Fruit fly (Drosophila melanogaster) ovary, adult (tissue): ENCODE data around the gene rdo.

Experiments
- CG17801 ChIP-seq: fragments of 200-800 bp; optimal IDR thresholded peaks from 2 replicates; lab custom pipeline; 2019; ENCODE audit warnings: missing biosample characterization, mild to moderate bottlenecking, missing genetic modification characterization, moderate library complexity; ENCODE audit not compliant: partially characterized antibody

Gene rdo

DNA sequence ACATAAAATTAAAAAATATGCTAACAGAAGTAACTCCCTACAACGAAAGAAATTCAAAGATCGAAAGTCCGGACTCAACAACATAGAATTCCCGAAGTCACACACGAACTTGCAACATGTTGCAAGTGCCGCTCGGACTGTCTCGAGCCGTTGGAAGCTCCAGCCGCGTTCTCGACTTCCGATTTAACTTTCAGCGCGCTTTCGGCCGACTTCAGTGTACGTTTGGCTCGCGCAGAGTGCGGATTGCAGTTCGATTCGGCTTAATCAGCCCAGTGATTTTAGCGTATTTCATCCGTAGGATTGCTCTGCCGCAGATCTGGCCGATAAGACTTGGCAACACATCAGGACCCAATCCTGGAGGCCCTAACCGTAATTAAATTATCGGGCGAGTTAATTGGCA is at the start of gene rdo:
Gene rdo, plus strand, starts transcription at position 213 of the 400 bp plus-strand sequence.
- TF ChIP-seq CG17801 (GFP tag; lab: Kevin White, UChicago), result no peak

DNA sequence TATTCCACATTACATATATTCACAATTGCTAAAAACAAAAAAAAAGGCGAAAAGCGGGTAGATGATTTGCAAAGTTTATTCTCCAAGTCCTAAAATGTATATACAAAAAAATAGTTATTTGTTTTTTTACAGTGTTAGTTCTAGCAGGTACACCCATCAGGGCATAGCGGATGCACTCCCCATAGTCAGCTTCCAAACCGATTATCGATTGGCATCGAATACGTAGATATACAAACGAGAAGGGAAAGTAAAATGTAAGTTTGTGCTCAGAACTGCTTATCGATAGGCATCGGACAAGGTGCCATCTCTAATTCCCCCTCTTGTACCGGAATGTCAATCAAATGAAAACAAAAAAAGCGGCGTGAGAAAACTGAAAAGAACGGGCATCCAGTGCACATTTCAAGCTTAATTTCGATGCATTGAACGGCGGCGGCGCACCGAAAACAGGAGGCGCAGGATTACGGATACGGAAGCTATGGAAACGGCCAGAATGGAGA is 49.1 kb upstream of the rdo start, which contains the start of gene CG5674:
Gene CG5674, plus strand, starts transcription at position 309 of the 497 bp plus-strand sequence.
- TF ChIP-seq CG17801 (GFP tag; lab: Kevin White, UChicago), result no peak

DNA sequence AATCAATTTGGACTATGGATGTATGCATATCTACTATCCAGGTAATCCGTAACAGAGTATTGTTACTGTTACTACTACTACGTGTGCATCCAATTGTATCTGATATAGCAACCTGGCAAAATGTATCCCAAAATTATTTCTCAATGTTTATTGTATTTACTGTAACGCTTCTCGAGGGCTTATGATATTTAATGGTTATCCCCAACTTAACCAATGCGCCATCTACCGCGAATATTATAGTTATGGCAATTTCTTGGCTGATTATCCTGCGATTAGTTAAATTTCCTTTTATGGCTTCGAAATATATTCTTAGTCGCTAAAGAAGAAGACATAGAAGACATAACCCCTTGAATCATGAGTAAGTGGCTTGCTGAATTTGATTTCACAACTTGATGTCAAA is 48.5 kb upstream of the rdo start:
- no peak for TF ChIP-seq CG17801 (GFP tag; lab: Kevin White, UChicago)

DNA sequence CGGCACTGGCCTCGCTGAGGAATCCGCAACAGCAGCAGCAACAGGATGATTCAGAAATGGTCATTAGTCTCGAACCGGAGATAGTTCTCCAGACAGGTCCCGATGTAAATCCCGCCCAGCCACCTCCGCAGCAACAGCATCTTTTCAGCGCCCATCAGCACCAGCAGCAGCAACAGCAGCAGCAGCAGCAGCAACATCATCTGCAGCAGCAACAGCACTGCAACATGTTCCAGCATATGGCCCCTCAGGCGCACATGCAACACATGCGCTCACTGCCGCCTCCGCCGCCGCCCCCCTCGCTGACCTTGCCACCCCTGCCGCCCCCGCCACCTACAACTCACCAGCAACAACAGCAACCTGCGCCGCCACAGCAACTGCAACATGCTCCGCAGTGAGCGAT is 39.2 kb upstream of the rdo start:
- no peak for TF ChIP-seq CG17801 (GFP tag; lab: Kevin White, UChicago)

DNA sequence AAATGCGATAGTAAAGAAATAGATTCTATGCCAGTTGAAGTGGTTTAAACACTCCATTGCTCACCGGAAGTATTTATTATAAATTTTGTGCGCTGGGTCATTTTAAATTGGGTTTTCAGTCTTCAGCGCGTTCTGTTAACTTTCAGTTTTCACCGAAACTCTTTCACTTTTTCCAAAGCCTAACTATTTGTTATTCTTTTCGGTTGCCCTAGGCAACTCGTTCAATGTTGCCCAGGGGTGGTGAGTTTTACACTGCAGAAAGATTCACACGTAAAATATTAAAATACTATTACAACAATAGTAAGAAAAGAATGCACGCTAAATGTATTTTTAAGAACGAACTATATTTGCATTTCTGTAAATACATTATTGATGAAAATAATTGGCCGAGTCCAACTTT is 29.8 kb upstream of the rdo start, which contains the start of gene btv:
Gene btv, minus strand, starts transcription at position 101 of the 400 bp plus-strand sequence.
- no peak for TF ChIP-seq CG17801 (GFP tag; lab: Kevin White, UChicago)

DNA sequence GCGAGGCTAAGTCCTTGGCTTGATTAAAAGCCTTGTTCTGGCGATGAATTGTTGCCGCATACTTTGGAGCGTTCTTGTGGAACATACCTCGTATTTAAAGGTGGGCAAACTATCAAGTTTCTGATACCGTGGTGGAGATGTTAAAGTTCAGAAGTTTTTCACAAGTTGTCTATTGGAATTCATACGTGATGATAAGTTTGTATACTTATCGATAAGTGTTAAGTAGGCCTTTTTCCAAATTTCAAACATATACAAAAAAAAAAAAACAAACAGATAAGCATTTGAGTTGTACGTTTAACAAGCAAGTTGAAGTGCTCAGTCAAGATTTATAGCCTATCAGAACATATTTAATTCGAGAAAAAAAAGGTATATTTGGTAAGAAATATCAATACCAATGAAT is 26.1 kb upstream of the rdo start, which contains the start of gene CG5681:
Gene CG5681, plus strand, starts transcription at position 301 of the 400 bp plus-strand sequence.
- TF ChIP-seq CG17801 (GFP tag; lab: Kevin White, UChicago), result no peak

DNA sequence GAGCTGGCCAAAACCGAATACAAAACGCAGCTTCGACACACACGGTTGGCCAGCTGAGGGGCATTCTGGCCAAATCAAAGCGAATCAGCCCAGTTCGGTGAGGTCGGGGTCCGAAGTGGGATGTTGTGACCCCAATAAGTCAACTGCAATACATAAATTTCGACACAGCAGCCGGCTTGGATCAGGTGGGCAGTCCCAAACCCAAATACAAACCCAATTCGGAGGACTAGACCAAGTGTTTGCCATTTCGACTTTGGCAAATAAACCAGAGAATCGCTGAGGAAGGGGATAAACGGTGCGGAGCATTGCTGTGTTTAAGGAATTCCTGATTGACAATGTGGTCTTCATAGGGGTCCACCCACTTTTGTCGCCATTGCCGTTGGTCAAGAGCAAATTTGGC is 23.2 kb upstream of the rdo start:
- no peak for TF ChIP-seq CG17801 (GFP tag; lab: Kevin White, UChicago)

DNA sequence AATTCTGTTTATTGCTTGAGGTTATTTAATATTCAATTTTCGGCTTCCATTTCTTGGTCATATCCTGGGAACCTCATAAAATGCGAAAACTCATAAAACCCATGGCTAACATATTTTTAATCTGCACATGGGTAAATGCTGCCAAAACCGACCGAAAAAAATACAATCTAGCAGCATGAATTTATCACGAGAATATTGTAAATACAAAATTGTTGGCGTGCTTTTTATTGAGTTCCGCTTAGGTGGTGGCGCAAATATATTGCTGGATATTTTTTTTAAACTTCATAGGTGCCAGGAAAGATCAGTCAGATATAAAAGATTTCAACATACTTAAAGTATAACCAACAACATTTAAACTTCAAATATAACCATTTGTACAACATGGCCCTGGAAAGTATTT is 22.1 kb upstream of the rdo start, which contains the start of gene Prosbeta5R2:
Gene Prosbeta5R2, plus strand, starts transcription at position 301 of the 400 bp plus-strand sequence.
- TF ChIP-seq CG17801 (GFP tag; lab: Kevin White, UChicago), result no peak

DNA sequence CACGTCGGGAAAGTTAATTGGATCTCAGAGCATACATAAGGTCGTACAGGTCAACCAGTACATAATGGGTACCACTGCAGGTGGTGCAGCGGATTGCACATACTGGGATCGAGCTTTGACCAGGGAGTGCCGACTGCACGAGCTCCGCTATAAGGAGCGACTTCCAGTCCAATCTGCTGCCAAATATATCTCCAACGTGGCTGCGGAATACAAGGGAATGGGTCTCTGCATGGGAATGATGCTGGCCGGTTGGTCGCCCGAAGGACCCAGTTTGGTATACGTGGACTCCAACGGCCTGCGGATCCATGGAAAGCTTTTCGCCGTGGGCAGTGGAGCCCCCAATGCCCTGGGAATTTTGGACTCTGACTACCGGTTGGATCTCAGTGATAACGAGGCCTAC is 21.4 kb upstream of the rdo start:
- TF ChIP-seq CG17801 (GFP tag; lab: Kevin White, UChicago), result no peak

DNA sequence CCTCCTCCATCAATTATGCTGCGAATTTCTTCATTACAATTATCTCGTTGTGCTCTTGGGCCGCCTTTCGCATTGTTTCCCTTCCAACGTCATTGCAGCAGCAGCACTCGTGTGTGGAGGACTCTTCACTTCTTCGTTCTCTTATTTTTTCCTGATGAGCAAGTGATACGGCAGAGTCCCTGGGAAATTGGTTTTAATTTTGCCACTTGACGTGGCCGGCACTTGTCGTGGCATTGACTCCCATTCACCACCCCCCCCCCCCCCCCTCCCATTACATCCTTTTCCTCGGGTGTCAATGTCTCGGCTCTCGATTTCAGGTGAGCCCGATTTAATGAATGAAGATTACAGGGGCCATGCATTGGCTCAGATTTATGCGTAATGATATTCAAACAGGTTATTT is 10.0 kb upstream of the rdo start:
- TF ChIP-seq CG17801 (GFP tag; lab: Kevin White, UChicago), result no peak

DNA sequence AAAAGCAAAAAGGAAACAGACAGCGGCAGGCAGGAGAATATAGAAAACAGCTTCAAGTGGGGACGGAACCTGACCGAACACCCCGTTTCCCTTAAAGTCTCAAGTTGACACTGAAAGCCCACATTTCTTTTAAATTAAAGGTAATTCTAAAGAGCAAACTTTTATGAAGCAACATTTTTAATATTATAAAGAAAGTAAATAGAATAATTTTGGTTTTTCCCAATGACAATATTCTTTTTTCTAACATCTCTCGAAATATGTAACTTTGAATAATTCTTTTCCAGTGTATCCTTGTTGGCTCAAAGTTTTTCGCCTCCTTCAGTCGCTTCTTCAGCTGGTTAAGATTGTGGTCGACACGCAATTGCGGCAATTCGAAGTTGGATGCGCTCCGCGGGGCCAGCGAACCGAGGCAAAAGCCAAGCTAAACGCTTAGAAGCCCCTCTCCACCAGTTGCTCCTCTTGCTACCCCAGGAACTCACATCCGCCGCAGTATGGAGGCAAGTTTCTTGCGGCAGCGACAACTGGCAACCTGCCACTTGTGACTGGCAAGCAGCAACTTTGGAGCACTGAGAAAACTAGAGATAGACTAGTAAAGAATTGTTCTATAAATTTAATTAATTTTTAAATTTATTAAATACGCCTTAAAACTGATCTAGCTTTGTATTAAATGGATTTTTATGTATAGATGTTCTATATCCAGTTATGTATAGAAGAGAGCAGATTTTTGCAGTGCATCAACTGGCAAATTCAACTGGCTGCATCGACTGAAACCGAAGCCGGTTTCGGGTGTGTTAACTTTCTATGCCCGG is 8.9 kb upstream of the rdo start:
- TF ChIP-seq CG17801 (GFP tag; lab: Kevin White, UChicago), result no peak

DNA sequence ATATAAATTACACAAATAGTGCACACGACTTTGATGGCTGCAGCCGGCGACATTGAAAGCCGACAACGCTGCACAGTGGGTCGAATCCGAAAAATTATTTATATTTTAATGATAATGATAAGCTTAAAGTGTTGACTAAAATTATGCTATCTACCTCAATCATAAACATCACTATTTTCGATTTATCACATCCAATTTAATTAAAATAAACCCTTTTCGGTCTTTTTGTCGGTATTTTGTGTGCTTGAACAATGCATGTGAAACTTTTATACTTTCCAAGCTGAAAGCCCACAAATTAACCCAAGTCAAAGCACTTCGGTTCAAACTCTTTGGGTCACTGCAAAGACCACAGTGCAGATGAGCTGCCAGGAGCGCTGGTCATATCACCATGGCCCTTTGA is 6.7 kb upstream of the rdo start:
- TF ChIP-seq CG17801 (GFP tag; lab: Kevin White, UChicago), result no peak

DNA sequence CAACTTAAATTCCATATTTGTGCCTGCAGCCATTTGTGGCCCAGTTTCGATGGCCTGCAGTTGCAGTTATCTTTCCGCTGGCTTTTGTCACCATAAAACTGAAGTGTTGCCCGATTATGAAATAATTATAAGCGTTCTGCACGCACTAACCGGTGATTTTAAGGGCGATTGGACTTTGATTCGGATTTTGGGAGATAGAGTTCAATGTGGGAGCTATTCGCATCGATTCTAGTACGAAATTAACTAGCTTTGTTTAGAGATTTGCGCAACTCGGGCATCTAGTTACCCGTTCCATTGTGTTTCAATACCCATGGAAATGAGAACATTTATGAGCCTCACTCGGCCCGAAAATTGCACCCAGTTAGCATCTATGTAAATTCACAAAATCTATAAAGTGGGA is 5.9 kb upstream of the rdo start, which contains the start of gene CG5693:
Gene CG5693, plus strand, starts transcription at position 301 of the 400 bp plus-strand sequence.
- no peak for TF ChIP-seq CG17801 (GFP tag; lab: Kevin White, UChicago)

DNA sequence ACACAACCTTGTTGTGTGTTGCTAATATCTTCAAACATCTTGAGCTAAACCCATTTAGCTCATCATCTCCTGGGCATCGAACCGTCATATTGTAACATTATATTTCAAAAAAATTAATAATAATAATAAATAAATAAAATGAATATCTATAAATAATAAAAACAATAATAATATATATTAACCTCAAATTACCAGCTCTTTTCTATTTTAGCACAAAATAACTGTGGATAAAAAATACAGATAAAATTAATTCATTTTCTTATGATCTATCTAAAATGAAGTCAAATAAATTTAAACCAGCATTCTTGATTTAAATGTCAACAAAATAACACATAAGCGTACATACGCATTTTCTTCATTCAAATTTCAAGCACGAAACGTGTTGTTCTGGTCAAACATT is 5.1 kb upstream of the rdo start, which contains the start of gene CG42659:
Gene CG42659, plus strand, starts transcription at position 301 of the 400 bp plus-strand sequence.
- TF ChIP-seq CG17801 (GFP tag; lab: Kevin White, UChicago), result no peak

DNA sequence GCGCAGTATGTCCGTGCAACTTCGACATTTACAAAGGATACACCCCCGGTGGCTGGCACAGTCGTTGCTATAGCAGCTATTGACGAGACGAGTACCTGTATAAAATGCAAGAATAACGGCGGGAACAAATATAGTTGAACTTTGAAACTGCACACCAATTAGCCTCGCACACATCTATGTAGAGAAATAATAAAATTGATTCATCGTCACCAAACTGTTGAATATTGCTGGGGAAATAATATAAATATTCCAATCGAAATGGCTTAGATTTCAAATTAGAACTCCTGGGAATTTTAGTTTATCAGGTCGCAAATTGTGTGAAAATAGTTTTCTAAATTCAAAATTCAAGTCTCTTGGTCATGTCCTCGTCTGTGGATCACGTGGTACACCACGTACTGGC is 4.5 kb upstream of the rdo start, which contains the start of the genes CG42634 and CG42635:
Gene CG42634, plus strand, starts transcription at position 301 of the 400 bp plus-strand sequence.
Gene CG42635, plus strand, starts transcription at position 301 of the 400 bp plus-strand sequence.
- TF ChIP-seq CG17801 (GFP tag; lab: Kevin White, UChicago), result no peak
